Fruit fly (Drosophila melanogaster) whole organism, embryonic: ENCODE measurements around the gene CG15283.

Source experiments
- Ada2b ChIP-seq: fragments of 200-800 bp; sonication (Bioruptor generic); IDR thresholded peaks from 2 replicates; pipeline ENCODE4 v1.3.6; 2022; ENCODE audit warnings: missing biosample characterization, missing genetic modification characterization
- Atf6 ChIP-seq: fragments of 200-800 bp; sonication (Bioruptor generic); IDR thresholded peaks from 2 replicates; pipeline ENCODE4 v1.3.6; 2022; ENCODE audit warnings: missing biosample characterization, missing genetic modification characterization
- B-H1 ChIP-seq: fragments of 200-800 bp; sonication (Bioruptor generic); IDR thresholded peaks from 3 replicates; pipeline ENCODE4 v1.3.6; 2022; ENCODE audit warnings: missing biosample characterization, missing genetic modification characterization
- CG1024 ChIP-seq: fragments of 200-800 bp; sonication (Bioruptor generic); IDR thresholded peaks from 2 replicates; pipeline ENCODE4 v1.3.6; 2022; ENCODE audit warnings: missing biosample characterization, missing genetic modification characterization
- CG10959 ChIP-seq: fragments of 200-800 bp; sonication (Bioruptor generic); IDR thresholded peaks from 2 replicates; pipeline ENCODE4 v1.3.6; 2022; ENCODE audit warnings: missing biosample characterization, missing genetic modification characterization
- CG11504 ChIP-seq: fragments of 200-800 bp; sonication (Bioruptor generic); optimal IDR thresholded peaks from 3 replicates; lab custom pipeline; 2019; ENCODE audit warnings: missing biosample characterization, mild to moderate bottlenecking, missing genetic modification characterization, moderate library complexity
- CG11695 ChIP-seq: fragments of 200-800 bp; sonication (Bioruptor generic); IDR thresholded peaks from 3 replicates; pipeline ENCODE4 v1.3.6; 2022; ENCODE audit warnings: missing biosample characterization, missing genetic modification characterization
- CG12299 ChIP-seq: fragments of 200-800 bp; sonication (Bioruptor generic); optimal IDR thresholded peaks from 2 replicates; lab custom pipeline; 2018; ENCODE audit warnings: missing biosample characterization, mild to moderate bottlenecking, missing genetic modification characterization
- CG14860 ChIP-seq: fragments of 200-800 bp; sonication (Bioruptor generic); IDR thresholded peaks from 3 replicates; pipeline ENCODE4 v1.3.6; 2022; ENCODE audit warnings: missing biosample characterization, missing genetic modification characterization; ENCODE audit not compliant: partially characterized antibody
- CG15269 ChIP-seq: fragments of 200-800 bp; sonication (Bioruptor generic); optimal IDR thresholded peaks from 2 replicates; lab custom pipeline; 2018; ENCODE audit warnings: missing biosample characterization, mild to moderate bottlenecking, missing genetic modification characterization, moderate library complexity
- CG17568 ChIP-seq: fragments of 200-800 bp; sonication (Bioruptor generic); optimal IDR thresholded peaks from 2 replicates; lab custom pipeline; 2018; ENCODE audit warnings: missing biosample characterization, mild to moderate bottlenecking, missing genetic modification characterization, moderate library complexity
- CG17612 ChIP-seq: fragments of 200-800 bp; sonication (Bioruptor generic); IDR thresholded peaks from 2 replicates; pipeline ENCODE4 v1.3.6; 2022; ENCODE audit warnings: missing biosample characterization, missing genetic modification characterization
- CG18599 ChIP-seq: fragments of 200-800 bp; sonication (Bioruptor generic); optimal IDR thresholded peaks from 3 replicates; lab custom pipeline; 2017; ENCODE audit warnings: missing biosample characterization, missing genetic modification characterization, mild to moderate bottlenecking, moderate library complexity, missing genetic modification reagents
- CG3281 ChIP-seq: fragments of 200-800 bp; sonication (Bioruptor generic); optimal IDR thresholded peaks from 3 replicates; lab custom pipeline; 2017; ENCODE audit warnings: missing biosample characterization, mild to moderate bottlenecking, missing genetic modification characterization
- CG3726 ChIP-seq: fragments of 200-800 bp; sonication (Bioruptor generic); IDR thresholded peaks from 3 replicates; pipeline ENCODE4, ENCODE4 v1.3.6; 2022; ENCODE audit warnings: missing biosample characterization, missing genetic modification characterization
- CoRest ChIP-seq: fragments of 200-800 bp; sonication (Bioruptor generic); optimal IDR thresholded peaks from 3 replicates; lab custom pipeline; 2018; ENCODE audit warnings: missing biosample characterization, mild to moderate bottlenecking, missing genetic modification characterization, moderate library complexity
- D ChIP-seq, 2 experiments: fragments of 200-800 bp in 1 of 2; fragments of >200 bp in 1 of 2; sonication (Bioruptor generic) in 1 of 2; optimal IDR thresholded peaks; 2 replicates in 1 of 2; 3 replicates in 1 of 2; lab custom pipeline; 2017; ENCODE audit warnings: mild to moderate bottlenecking in 1 of 2, missing biosample characterization in 1 of 2, missing genetic modification characterization in 1 of 2, missing genetic modification reagents in 1 of 2
- Doc2 ChIP-seq: fragments of 200-800 bp; sonication (Bioruptor generic); IDR thresholded peaks from 2 replicates; pipeline ENCODE4 v1.3.6; 2022; ENCODE audit warnings: missing biosample characterization, missing genetic modification characterization
- Dref ChIP-seq: fragments of 200-800 bp; sonication (Bioruptor generic); IDR thresholded peaks from 2 replicates; pipeline ENCODE4 v1.3.6; 2022; ENCODE audit warnings: missing biosample characterization, missing genetic modification characterization
- Ets97D ChIP-seq: fragments of 200-800 bp; sonication (Bioruptor generic); optimal IDR thresholded peaks from 3 replicates; lab custom pipeline; 2016; ENCODE audit warnings: missing biosample characterization, missing genetic modification characterization
- Fer3 ChIP-seq: fragments of 200-800 bp; sonication (Bioruptor generic); optimal IDR thresholded peaks from 2 replicates; lab custom pipeline; 2018; ENCODE audit warnings: missing biosample characterization, mild to moderate bottlenecking, missing genetic modification characterization, moderate library complexity
- GATAe ChIP-seq: fragments of 200-800 bp; sonication (Bioruptor generic); conservative IDR thresholded peaks from 2 replicates; pipeline ENCODE4 v1.3.6; 2022; ENCODE audit warnings: missing biosample characterization, missing genetic modification characterization
- H15 ChIP-seq: fragments of 200-800 bp; sonication (Bioruptor generic); IDR thresholded peaks from 3 replicates; pipeline ENCODE4 v1.3.6; 2022; ENCODE audit warnings: missing biosample characterization, missing genetic modification characterization
- Jarid2 ChIP-seq: fragments of 200-800 bp; sonication (Bioruptor generic); optimal IDR thresholded peaks from 3 replicates; lab custom pipeline; 2017; ENCODE audit warnings: mild to moderate bottlenecking, missing biosample characterization, missing genetic modification reagents, missing genetic modification characterization
- Kr ChIP-seq: fragments of 200-800 bp; sonication (Bioruptor generic); optimal IDR thresholded peaks from 2 replicates; lab custom pipeline; 2017; ENCODE audit warnings: missing biosample characterization, mild to moderate bottlenecking, missing genetic modification characterization
- MESR4 ChIP-seq: fragments of 200-800 bp; sonication (Bioruptor generic); optimal IDR thresholded peaks from 2 replicates; lab custom pipeline; 2018; ENCODE audit warnings: missing biosample characterization, mild to moderate bottlenecking, missing genetic modification characterization, moderate library complexity
- MTF-1 ChIP-seq: fragments of 200-800 bp; sonication (Bioruptor generic); optimal IDR thresholded peaks from 2 replicates; lab custom pipeline; 2018; ENCODE audit warnings: missing biosample characterization, mild to moderate bottlenecking, missing genetic modification characterization, borderline replicate concordance
- Myb ChIP-seq: fragments of 200-800 bp; sonication (Bioruptor generic); optimal IDR thresholded peaks from 2 replicates; lab custom pipeline; 2016; ENCODE audit warnings: missing biosample characterization, missing genetic modification characterization
- Nf-YB ChIP-seq: fragments of 200-800 bp; sonication (Bioruptor generic); optimal IDR thresholded peaks from 3 replicates; lab custom pipeline; 2019; ENCODE audit warnings: missing biosample characterization, mild to moderate bottlenecking, missing genetic modification characterization, moderate library complexity
- NfI ChIP-seq: fragments of 200-800 bp; sonication (Bioruptor generic); optimal IDR thresholded peaks from 3 replicates; lab custom pipeline; 2018; ENCODE audit warnings: missing biosample characterization, mild to moderate bottlenecking, missing genetic modification characterization, moderate library complexity
- ap ChIP-seq: fragments of 200-800 bp; sonication (Bioruptor generic); IDR thresholded peaks from 2 replicates; pipeline ENCODE4 v1.3.6; 2022; ENCODE audit warnings: missing biosample characterization, missing genetic modification characterization
- ato ChIP-seq: fragments of 200-800 bp; sonication (Bioruptor generic); IDR thresholded peaks from 2 replicates; pipeline ENCODE4 v1.3.6; 2022; ENCODE audit warnings: missing biosample characterization, missing genetic modification characterization; ENCODE audit not compliant: partially characterized antibody
- bsh ChIP-seq, 2 experiments: fragments of 200-800 bp; sonication (Bioruptor generic); optimal IDR thresholded peaks; 2 replicates each; lab custom pipeline; 2017 to 2018; ENCODE audit warnings: mild to moderate bottlenecking in 2 of 2, missing biosample characterization in 2 of 2, missing genetic modification characterization in 2 of 2, moderate library complexity in 1 of 2
- cad ChIP-seq: fragments of >200 bp; optimal IDR thresholded peaks from 2 replicates; lab custom pipeline; 2017; ENCODE audit warnings: missing biosample characterization, missing genetic modification characterization
- caup ChIP-seq: fragments of 200-800 bp; sonication (Bioruptor generic); optimal IDR thresholded peaks from 3 replicates; lab custom pipeline; 2017; ENCODE audit warnings: missing biosample characterization, mild to moderate bottlenecking, missing genetic modification characterization, moderate library complexity; ENCODE audit not compliant: severe bottlenecking
- crc ChIP-seq: fragments of 200-800 bp; sonication (Bioruptor generic); optimal IDR thresholded peaks from 2 replicates; lab custom pipeline; 2016; ENCODE audit warnings: missing biosample characterization, missing genetic modification characterization
- croc ChIP-seq: fragments of 200-800 bp; sonication (Bioruptor generic); conservative IDR thresholded peaks from 3 replicates; pipeline ENCODE4 v1.3.6; 2022; ENCODE audit warnings: missing biosample characterization, missing genetic modification characterization
- gce ChIP-seq: fragments of 200-800 bp; sonication (Bioruptor generic); IDR thresholded peaks from 3 replicates; pipeline ENCODE4 v1.3.6; 2022; ENCODE audit warnings: missing biosample characterization, missing genetic modification characterization
- gcm ChIP-seq: fragments of 200-800 bp; sonication (Bioruptor generic); optimal IDR thresholded peaks from 2 replicates; lab custom pipeline; 2019; ENCODE audit warnings: missing biosample characterization, mild to moderate bottlenecking, missing genetic modification characterization, moderate library complexity
- gfzf ChIP-seq: fragments of 200-800 bp; sonication (Bioruptor generic); optimal IDR thresholded peaks from 2 replicates; lab custom pipeline; 2016; ENCODE audit warnings: missing biosample characterization, mild to moderate bottlenecking, missing genetic modification characterization, moderate library complexity
- ken ChIP-seq: fragments of 200-800 bp; sonication (Bioruptor generic); IDR thresholded peaks from 3 replicates; pipeline ENCODE4 v1.3.6; 2022; ENCODE audit warnings: missing biosample characterization, missing genetic modification characterization
- knrl ChIP-seq: fragments of 200-800 bp; sonication (Bioruptor generic); IDR thresholded peaks from 3 replicates; pipeline ENCODE4 v1.3.6; 2022; ENCODE audit warnings: missing biosample characterization, missing genetic modification characterization; ENCODE audit not compliant: partially characterized antibody
- mirr ChIP-seq: fragments of 200-800 bp; sonication (Bioruptor generic); optimal IDR thresholded peaks from 3 replicates; lab custom pipeline; 2018; ENCODE audit warnings: missing biosample characterization, mild to moderate bottlenecking, missing genetic modification characterization
- nau ChIP-seq: fragments of 200-800 bp; sonication (Bioruptor generic); optimal IDR thresholded peaks from 3 replicates; lab custom pipeline; 2017; ENCODE audit warnings: missing biosample characterization, mild to moderate bottlenecking, missing genetic modification characterization, missing genetic modification reagents
- nom ChIP-seq: fragments of 200-800 bp; sonication (Bioruptor generic); optimal IDR thresholded peaks from 2 replicates; lab custom pipeline; 2017; ENCODE audit warnings: missing biosample characterization, missing genetic modification characterization, mild to moderate bottlenecking, moderate library complexity, missing genetic modification reagents
- onecut ChIP-seq: fragments of 200-800 bp; sonication (Bioruptor generic); IDR thresholded peaks from 2 replicates; pipeline ENCODE4 v1.3.6; 2022; ENCODE audit warnings: missing biosample characterization, missing genetic modification characterization
- trem ChIP-seq: fragments of 200-800 bp; optimal IDR thresholded peaks from 3 replicates; lab custom pipeline; 2019; ENCODE audit warnings: missing biosample characterization, mild to moderate bottlenecking, missing genetic modification characterization, moderate library complexity
- tup ChIP-seq: fragments of 200-800 bp; sonication (Bioruptor generic); optimal IDR thresholded peaks from 2 replicates; lab custom pipeline; 2016; ENCODE audit warnings: missing biosample characterization, mild to moderate bottlenecking, missing genetic modification characterization, moderate library complexity
- tx ChIP-seq: fragments of 200-800 bp; sonication (Bioruptor generic); optimal IDR thresholded peaks from 2 replicates; lab custom pipeline; 2016; ENCODE audit warnings: missing biosample characterization, missing genetic modification characterization

The CG15283 gene

dm6 chr2L:14461066-14461465 lies 10.3 kb upstream of the CG15283 start (continued):
- TF ChIP-seq B-H1 (GFP tag; lab: Robert Waterston, UW) (peak; percentile 44; the same call in 2 of the 3 replicates), CG11695 (GFP tag; lab: Robert Waterston, UW) (peak; percentile 74; the same call in 2 of the 3 replicates), CG10959 (GFP tag; lab: Robert Waterston, UW) (peak; percentile 91), croc (GFP tag; lab: Robert Waterston, UW) (peak; percentile 72), ap (peak; percentile 71), MESR4 (GFP tag; lab: Kevin White, UChicago) (peak; percentile 19), gcm (peak; percentile 87), Ada2b (GFP tag; lab: Robert Waterston, UW) (peak; percentile 77), CG15269 (tag; lab: Kevin White, UChicago) (peak; percentile 80), CG18599 (GFP tag; lab: Kevin White, UChicago) (peak; percentile 66), NfI (GFP tag; lab: Kevin White, UChicago) (peak; percentile 51), nau (peak; percentile 7), Jarid2 (GFP tag; lab: Kevin White, UChicago) (peak; percentile 38), bsh (GFP tag; optimal IDR thresholded peaks at IDR 0.05; lab: Kevin White, UChicago) (peak in 1 of 2 experiments; percentile 85), CG3281 (GFP tag; lab: Kevin White, UChicago) (peak; percentile 37), cad (GFP tag; lab: Kevin White, UChicago) (no peak), D (optimal IDR thresholded peaks at IDR 0.05; lab: Kevin White, UChicago) (no peak), D (GFP tag; optimal IDR thresholded peaks at IDR 0.05; lab: Kevin White, UChicago) (peak; percentile 86), CG14860 (GFP tag; lab: Robert Waterston, UW) (no peak), H15 (GFP tag; lab: Robert Waterston, UW) (peak; percentile 43; the same call in 1 of the 3 replicates), CoRest (tag; lab: Kevin White, UChicago) (peak; percentile 81), crc (peak; percentile 76), gce (no peak), CG11504 (tag; lab: Kevin White, UChicago) (peak; percentile 84), CG3726 (GFP tag; lab: Robert Waterston, UW) (peak; percentile 72; the same call in 1 of the 3 replicates), Myb (GFP tag; lab: Kevin White, UChicago) (peak; percentile 61), CG17568 (GFP tag; lab: Kevin White, UChicago) (peak; percentile 62), Nf-YB (GFP tag; lab: Kevin White, UChicago) (peak; percentile 92), tup (GFP tag; lab: Kevin White, UChicago) (peak; percentile 44), Kr (GFP tag; lab: Kevin White, UChicago) (peak; percentile 70), Doc2 (GFP tag; lab: Robert Waterston, UW) (no peak), ken (peak; percentile 61; the same call in 1 of the 3 replicates), Atf6 (GFP tag; lab: Robert Waterston, UW) (peak; percentile 66), MTF-1 (GFP tag; lab: Kevin White, UChicago) (peak; percentile 20), nom (GFP tag; lab: Kevin White, UChicago) (no peak), caup (GFP tag; lab: Kevin White, UChicago) (peak; percentile 65), CG1024 (peak; percentile 65), ato (GFP tag; lab: Robert Waterston, UW) (no peak), CG17612 (GFP tag; lab: Robert Waterston, UW) (no peak), Ets97D (peak; percentile 30), Dref (GFP tag; lab: Robert Waterston, UW) (no peak), trem (tag; lab: Kevin White, UChicago) (peak; percentile 73), CG12299 (tag; lab: Kevin White, UChicago) (peak; percentile 53), GATAe (GFP tag; lab: Robert Waterston, UW) (no peak), knrl (GFP tag; lab: Robert Waterston, UW) (no peak), mirr (no peak), tx (peak; percentile 74), Fer3 (tag; lab: Kevin White, UChicago) (peak; percentile 37), gfzf (no peak), onecut (GFP tag; lab: Robert Waterston, UW) (peak; percentile 64)
